Worm (Caenorhabditis elegans) whole organism, L1 larva: ENCODE measurements around the gene gna-1.

Experiments used
- C16A3.4 ChIP-seq: fragments of 150-350 bp; optimal IDR thresholded peaks from 2 replicates; lab custom pipeline; 2014; ENCODE audit warnings: missing biosample characterization, missing genetic modification characterization
- F16B12.6 ChIP-seq: fragments of 150-350 bp; optimal IDR thresholded peaks from 2 replicates; lab custom pipeline; 2014; ENCODE audit warnings: missing biosample characterization, missing genetic modification characterization
- Y116A8C.19 ChIP-seq: sonication (generic microtip); optimal IDR thresholded peaks from 2 replicates; lab custom pipeline; 2016; ENCODE audit warnings: missing compliant biosample characterization, missing genetic modification characterization, borderline replicate concordance
- aha-1 ChIP-seq: fragments of 150-350 bp; optimal IDR thresholded peaks from 2 replicates; lab custom pipeline; 2014; ENCODE audit warnings: missing biosample characterization, missing genetic modification characterization
- ama-1 ChIP-seq: fragments of 150-350 bp; optimal IDR thresholded peaks from 2 replicates; lab custom pipeline; 2014
- blmp-1 ChIP-seq: fragments of 150-350 bp; optimal IDR thresholded peaks from 2 replicates; lab custom pipeline; 2014; ENCODE audit warnings: missing biosample characterization, missing genetic modification characterization
- ceh-88 ChIP-seq: fragments of 200-800 bp; sonication (Bioruptor generic); IDR thresholded peaks from 2 replicates; pipeline ENCODE4 v1.3.6; 2022; ENCODE audit warnings: missing genetic modification characterization, missing compliant biosample characterization
- ceh-90 ChIP-seq: sonication (generic microtip); optimal IDR thresholded peaks from 2 replicates; lab custom pipeline; 2016; ENCODE audit warnings: missing genetic modification characterization, missing compliant biosample characterization
- ces-1 ChIP-seq: fragments of 150-350 bp; optimal IDR thresholded peaks from 2 replicates; lab custom pipeline; 2014; ENCODE audit warnings: missing biosample characterization, missing genetic modification reagents, missing genetic modification characterization
- dpl-1 ChIP-seq, 3 experiments: fragments of 150-350 bp in 2 of 3; sonication (generic microtip) in 1 of 3; optimal IDR thresholded peaks; 2 replicates each; lab custom pipeline; 2014 to 2017; ENCODE audit warnings: missing biosample characterization in 3 of 3, missing genetic modification characterization in 3 of 3, missing genetic modification reagents in 3 of 3
- dsc-1 ChIP-seq: sonication (generic microtip); optimal IDR thresholded peaks from 2 replicates; lab custom pipeline; 2016; ENCODE audit warnings: mild to moderate bottlenecking, missing genetic modification characterization, missing compliant biosample characterization
- efl-1 ChIP-seq, 4 experiments: fragments of 150-350 bp; optimal IDR thresholded peaks in 3 of 4; peaks in 1 of 4; 1 replicate in 1 of 4; 2 replicates in 3 of 4; lab custom pipeline; 2014; ENCODE audit warnings: missing biosample characterization in 2 of 4, missing genetic modification characterization in 2 of 4, missing genetic modification reagents in 2 of 4
- efl-3 ChIP-seq: fragments of 200-800 bp; sonication (Bioruptor generic); optimal IDR thresholded peaks from 2 replicates; lab custom pipeline; 2018; ENCODE audit warnings: mild to moderate bottlenecking, missing genetic modification characterization, missing compliant biosample characterization
- elt-3 ChIP-seq, 6 experiments: fragments of 150-350 bp in 1 of 6; sonication (generic microtip); optimal IDR thresholded peaks; 2 replicates each; lab custom pipeline; 2017 to 2018; ENCODE audit warnings: missing biosample characterization in 6 of 6, missing genetic modification characterization in 6 of 6, inconsistent platforms in 1 of 6
- fkh-10 ChIP-seq: sonication (generic microtip); optimal IDR thresholded peaks from 2 replicates; lab custom pipeline; 2017; ENCODE audit warnings: missing biosample characterization, missing genetic modification reagents, missing genetic modification characterization
- fkh-4 ChIP-seq: sonication (generic microtip); optimal IDR thresholded peaks from 2 replicates; lab custom pipeline; 2016; ENCODE audit warnings: missing compliant biosample characterization, missing genetic modification characterization, borderline replicate concordance
- fos-1 ChIP-seq: fragments of 150-350 bp; optimal IDR thresholded peaks from 2 replicates; lab custom pipeline; 2014; ENCODE audit warnings: missing biosample characterization, missing genetic modification characterization
- hlh-17 ChIP-seq: fragments of 200-800 bp; sonication (Bioruptor generic); optimal IDR thresholded peaks from 2 replicates; lab custom pipeline; 2018; ENCODE audit warnings: missing genetic modification characterization, mild to moderate bottlenecking, missing compliant biosample characterization, moderate library complexity, borderline replicate concordance
- lin-13 ChIP-seq: fragments of 150-350 bp; optimal IDR thresholded peaks from 2 replicates; lab custom pipeline; 2014; ENCODE audit warnings: missing biosample characterization, missing genetic modification reagents, missing genetic modification characterization
- lin-15B ChIP-seq: fragments of 150-350 bp; sonication (generic microtip); optimal IDR thresholded peaks from 3 replicates; lab custom pipeline; 2014; ENCODE audit warnings: missing biosample characterization, missing genetic modification characterization
- lin-35 ChIP-seq, 2 experiments: fragments of 150-350 bp; optimal IDR thresholded peaks; 2 replicates each; lab custom pipeline; 2014; ENCODE audit warnings: missing biosample characterization in 2 of 2, missing genetic modification characterization in 2 of 2, missing genetic modification reagents in 2 of 2
- lin-39 ChIP-seq: fragments of 150-350 bp; optimal IDR thresholded peaks from 2 replicates; lab custom pipeline; 2014; ENCODE audit warnings: missing biosample characterization, missing genetic modification reagents, missing genetic modification characterization
- lir-3 ChIP-seq: sonication (generic microtip); optimal IDR thresholded peaks from 2 replicates; lab custom pipeline; 2016; ENCODE audit warnings: mild to moderate bottlenecking, missing genetic modification characterization, moderate library complexity, missing compliant biosample characterization; ENCODE audit not compliant: poor library complexity
- lsy-2 ChIP-seq, 2 experiments: fragments of 150-350 bp; optimal IDR thresholded peaks; 2 replicates each; lab custom pipeline; 2014; ENCODE audit warnings: missing biosample characterization in 2 of 2, missing genetic modification characterization in 2 of 2
- mab-9 ChIP-seq: fragments of 200-800 bp; sonication (Bioruptor generic); IDR thresholded peaks from 2 replicates; pipeline ENCODE4 v1.3.6; 2022; ENCODE audit warnings: missing genetic modification reagents, missing genetic modification characterization, missing compliant biosample characterization
- mdl-1 ChIP-seq, 2 experiments: fragments of 150-350 bp; optimal IDR thresholded peaks; 2 replicates each; lab custom pipeline; 2014 to 2017; ENCODE audit warnings: missing biosample characterization in 2 of 2, missing genetic modification characterization in 2 of 2, inconsistent platforms in 1 of 2
- mef-2 ChIP-seq: fragments of 150-350 bp; optimal IDR thresholded peaks from 2 replicates; lab custom pipeline; 2014; ENCODE audit warnings: missing biosample characterization, missing genetic modification characterization
- nhr-12 ChIP-seq: sonication (generic microtip); optimal IDR thresholded peaks from 2 replicates; lab custom pipeline; 2017; ENCODE audit warnings: missing biosample characterization, missing genetic modification characterization
- nhr-237 ChIP-seq: fragments of 150-350 bp; optimal IDR thresholded peaks from 2 replicates; lab custom pipeline; 2014; ENCODE audit warnings: missing biosample characterization, missing genetic modification characterization
- nhr-47 ChIP-seq: sonication (generic microtip); optimal IDR thresholded peaks from 2 replicates; lab custom pipeline; 2016; ENCODE audit warnings: mild to moderate bottlenecking, missing genetic modification characterization, moderate library complexity, missing compliant biosample characterization
- nhr-71 ChIP-seq: sonication (generic microtip); optimal IDR thresholded peaks from 2 replicates; lab custom pipeline; 2016; ENCODE audit warnings: mild to moderate bottlenecking, missing genetic modification characterization, moderate library complexity, missing compliant biosample characterization
- nhr-76 ChIP-seq: sonication (generic microtip); optimal IDR thresholded peaks from 2 replicates; lab custom pipeline; 2017; ENCODE audit warnings: missing biosample characterization, missing genetic modification characterization
- nhr-77 ChIP-seq: fragments of 150-350 bp; optimal IDR thresholded peaks from 2 replicates; lab custom pipeline; 2014; ENCODE audit warnings: missing biosample characterization, missing genetic modification characterization
- nhr-84 ChIP-seq: sonication (generic microtip); optimal IDR thresholded peaks from 2 replicates; lab custom pipeline; 2017; ENCODE audit warnings: missing biosample characterization, missing genetic modification characterization
- nhr-85 ChIP-seq: sonication (generic microtip); peaks from one replicate; lab custom pipeline; 2016; ENCODE audit warnings: missing genetic modification characterization, inconsistent platforms, missing compliant biosample characterization
- nhr-90 ChIP-seq: sonication (generic microtip); optimal IDR thresholded peaks from 2 replicates; lab custom pipeline; 2016; ENCODE audit warnings: mild to moderate bottlenecking, missing genetic modification characterization, missing compliant biosample characterization; ENCODE audit not compliant: poor library complexity
- pag-3 ChIP-seq: sonication (generic microtip); optimal IDR thresholded peaks from 2 replicates; lab custom pipeline; 2017; ENCODE audit warnings: missing genetic modification characterization, mild to moderate bottlenecking, missing compliant biosample characterization, antibody characterized with exemption, borderline replicate concordance; ENCODE audit not compliant: insufficient read depth
- rnt-1 ChIP-seq: sonication (generic microtip); optimal IDR thresholded peaks from 2 replicates; lab custom pipeline; 2016; ENCODE audit warnings: mild to moderate bottlenecking, missing genetic modification characterization, moderate library complexity, missing compliant biosample characterization
- skn-1 ChIP-seq: fragments of 150-350 bp; optimal IDR thresholded peaks from 2 replicates; lab custom pipeline; 2014; ENCODE audit warnings: missing biosample characterization, missing genetic modification characterization
- snpc-4 ChIP-seq: fragments of 150-350 bp; optimal IDR thresholded peaks from 2 replicates; lab custom pipeline; 2014; ENCODE audit warnings: missing biosample characterization, missing genetic modification characterization
- sox-4 ChIP-seq: sonication (generic microtip); optimal IDR thresholded peaks from 2 replicates; lab custom pipeline; 2016; ENCODE audit warnings: missing genetic modification characterization, missing compliant biosample characterization
- sptf-1 ChIP-seq: fragments of 150-350 bp; optimal IDR thresholded peaks from 2 replicates; lab custom pipeline; 2014; ENCODE audit warnings: missing biosample characterization, missing genetic modification characterization
- swsn-7 ChIP-seq: sonication (generic microtip); optimal IDR thresholded peaks from 2 replicates; lab custom pipeline; 2016; ENCODE audit warnings: missing genetic modification characterization, missing compliant biosample characterization
- tbx-2 ChIP-seq: sonication (generic microtip); optimal IDR thresholded peaks from 2 replicates; lab custom pipeline; 2016; ENCODE audit warnings: missing genetic modification characterization, missing compliant biosample characterization
- unc-62 ChIP-seq: fragments of 150-350 bp; optimal IDR thresholded peaks from 2 replicates; lab custom pipeline; 2014; ENCODE audit warnings: missing biosample characterization, missing genetic modification reagents, missing genetic modification characterization
- unc-98 ChIP-seq: fragments of 200-800 bp; sonication (Bioruptor generic); IDR thresholded peaks from 2 replicates; pipeline ENCODE4 v1.3.6; 2022; ENCODE audit warnings: missing genetic modification characterization, missing compliant biosample characterization
- vab-15 ChIP-seq: sonication (generic microtip); optimal IDR thresholded peaks from 2 replicates; lab custom pipeline; 2017; ENCODE audit warnings: missing genotype, mild to moderate bottlenecking, missing genetic modification characterization, missing compliant biosample characterization
- xbp-1 ChIP-seq: sonication (generic microtip); optimal IDR thresholded peaks from 2 replicates; lab custom pipeline; 2016; ENCODE audit warnings: missing genetic modification characterization, missing compliant biosample characterization
- zag-1 ChIP-seq: fragments of 150-350 bp; optimal IDR thresholded peaks from 2 replicates; lab custom pipeline; 2014; ENCODE audit warnings: missing biosample characterization, missing genetic modification characterization
- zip-4 ChIP-seq: fragments of 200-800 bp; sonication (Bioruptor generic); optimal IDR thresholded peaks from 2 replicates; lab custom pipeline; 2018; ENCODE audit warnings: mild to moderate bottlenecking, missing genetic modification characterization, moderate library complexity, missing compliant biosample characterization
- ztf-11 ChIP-seq, 2 experiments: sonication (generic microtip); optimal IDR thresholded peaks; 2 replicates each; lab custom pipeline; 2016 to 2017; ENCODE audit warnings: missing genetic modification characterization in 2 of 2, missing biosample characterization in 1 of 2, missing compliant biosample characterization in 1 of 2
- ztf-4 ChIP-seq: fragments of 150-350 bp; optimal IDR thresholded peaks from 2 replicates; lab custom pipeline; 2014; ENCODE audit warnings: missing biosample characterization, missing genetic modification characterization

The gna-1 gene

DNA sequence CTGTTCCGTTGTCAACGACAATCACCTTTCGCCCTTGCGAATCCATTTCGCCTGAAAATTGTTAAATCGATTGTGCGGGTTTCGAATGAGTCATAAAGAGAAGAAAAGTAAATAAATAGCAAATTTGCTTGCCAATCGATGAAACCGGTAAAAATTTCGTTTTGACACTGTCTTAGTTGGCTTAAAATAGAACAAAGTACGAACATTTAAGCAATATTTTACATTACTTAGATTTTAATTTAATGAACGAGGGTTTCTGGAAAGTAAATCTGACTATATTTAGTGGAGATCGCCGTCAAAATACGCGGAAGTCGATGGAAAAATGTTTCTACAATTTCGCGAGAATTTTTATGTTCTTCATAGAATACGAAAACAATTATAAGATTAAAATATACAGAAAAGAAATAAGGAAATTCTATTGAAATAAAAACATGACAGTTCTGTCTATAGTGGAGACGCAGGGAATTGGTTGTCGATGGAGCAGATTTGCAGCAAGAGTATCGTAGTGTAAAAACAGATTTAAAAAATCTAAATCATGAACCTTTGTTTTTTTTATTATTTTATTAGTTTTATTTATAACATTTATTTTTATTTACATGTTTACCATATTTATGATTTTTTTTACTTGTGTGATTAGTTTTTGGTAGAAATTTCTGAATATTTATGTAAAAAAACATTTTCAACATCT, 18.5 kb upstream of the gna-1 start, which contains the start of gene arx-2 (continued):
- TF ChIP-seq unc-62 (GFP tag; lab: Kevin White, UChicago) (no peak), dpl-1 (GFP tag; optimal IDR thresholded peaks at IDR 0.05; lab: Kevin White, UChicago) (peak in 1 of 3 experiments; percentile 64), lin-39 (tag; lab: Kevin White, UChicago) (no peak), lin-15B (peak; percentile 54), efl-1 (optimal IDR thresholded peaks at IDR 0.05; lab: Kevin White, UChicago) (peak; percentile 40 to 44), efl-1 (GFP tag; optimal IDR thresholded peaks at IDR 0.05 in 1 of 2; lab: Kevin White, UChicago) (peak; percentile 49 to 85), ces-1 (GFP tag; lab: Kevin White, UChicago) (no peak), mab-9 (GFP tag; lab: Robert Waterston, UW) (no peak), rnt-1 (tag; lab: Kevin White, UChicago) (peak; percentile 16), lir-3 (tag; lab: Kevin White, UChicago) (no peak), F16B12.6 (no peak), nhr-76 (tag; lab: Kevin White, UChicago) (no peak), nhr-237 (no peak), swsn-7 (no peak), dsc-1 (tag; lab: Kevin White, UChicago) (no peak), ztf-11 (tag; optimal IDR thresholded peaks at IDR 0.05; lab: Kevin White, UChicago) (no peak), nhr-12 (tag; lab: Kevin White, UChicago) (no peak), skn-1 (peak; percentile 61), sptf-1 (no peak), nhr-77 (no peak), C16A3.4 (tag; lab: Kevin White, UChicago) (peak; percentile 68), nhr-84 (tag; lab: Kevin White, UChicago) (no peak), pag-3 (tag; lab: Kevin White, UChicago) (no peak), mdl-1 (tag; optimal IDR thresholded peaks at IDR 0.05; lab: Kevin White, UChicago) (no peak), nhr-47 (tag; lab: Kevin White, UChicago) (peak; percentile 12), efl-3 (no peak), elt-3 (tag; optimal IDR thresholded peaks at IDR 0.05; lab: Kevin White, UChicago) (peak in 1 of 6 experiments; percentile 26), unc-98 (GFP tag; lab: Robert Waterston, UW) (no peak), ceh-88 (no peak), lin-35 (GFP tag; optimal IDR thresholded peaks at IDR 0.05; lab: Kevin White, UChicago) (peak; percentile 32 to 39), ama-1 (lab: Kevin White, UChicago) (no peak), zip-4 (no peak), fkh-4 (tag; lab: Kevin White, UChicago) (no peak), nhr-85 (peak; percentile 16), fos-1 (tag; lab: Kevin White, UChicago) (no peak), nhr-71 (peak; percentile 31), blmp-1 (peak; percentile 64), Y116A8C.19 (tag; lab: Kevin White, UChicago) (no peak), ztf-4 (tag; lab: Kevin White, UChicago) (no peak), aha-1 (no peak), sox-4 (tag; lab: Kevin White, UChicago) (no peak), xbp-1 (tag; lab: Kevin White, UChicago) (no peak), snpc-4 (tag; lab: Kevin White, UChicago) (no peak), lsy-2 (tag; optimal IDR thresholded peaks at IDR 0.05; lab: Kevin White, UChicago) (peak; percentile 32 to 68), fkh-10 (GFP tag; lab: Kevin White, UChicago) (no peak), nhr-90 (tag; lab: Kevin White, UChicago) (no peak), lin-13 (GFP tag; lab: Kevin White, UChicago) (peak; percentile 6), tbx-2 (no peak), vab-15 (no peak), zag-1 (tag; lab: Kevin White, UChicago) (no peak), hlh-17 (GFP tag; lab: Kevin White, UChicago) (no peak), mef-2 (tag; lab: Kevin White, UChicago) (no peak), ceh-90 (tag; lab: Kevin White, UChicago) (no peak)
